Worm (Caenorhabditis elegans) whole organism, young adult: ENCODE results near the gene tpra-1.
A peak's percentile ranks its signal among the peaks of the same experiment; 100 is the strongest.

ENCODE experiments used
- B0035.1 ChIP-seq: sonication (generic microtip); optimal IDR thresholded peaks from 2 replicates; lab custom pipeline; 2016; ENCODE audit warnings: missing genetic modification characterization, mild to moderate bottlenecking, missing compliant biosample characterization, missing genotype, missing genetic modification reagents
- F23B12.7 ChIP-seq: sonication (generic microtip); optimal IDR thresholded peaks from 2 replicates; lab custom pipeline; 2017; ENCODE audit warnings: missing genetic modification characterization, mild to moderate bottlenecking, missing compliant biosample characterization, antibody characterized with exemption, moderate library complexity; ENCODE audit not compliant: insufficient read depth
- T07F8.4 ChIP-seq: sonication (generic microtip); optimal IDR thresholded peaks from 2 replicates; lab custom pipeline; 2016; ENCODE audit warnings: mild to moderate bottlenecking, missing genetic modification characterization, moderate library complexity, missing compliant biosample characterization
- ama-1 ChIP-seq, 3 experiments: fragments of 150-350 bp in 1 of 3; sonication (generic microtip) in 2 of 3; optimal IDR thresholded peaks; 2 replicates each; lab custom pipeline; 2014 to 2018; ENCODE audit warnings: missing biosample characterization in 2 of 3, missing genetic modification characterization in 2 of 3, missing genetic modification reagents in 2 of 3
- efl-1 ChIP-seq: fragments of 150-350 bp; optimal IDR thresholded peaks from 2 replicates; lab custom pipeline; 2014; ENCODE audit warnings: missing biosample characterization, missing genetic modification reagents, missing genetic modification characterization
- hmg-1.2 ChIP-seq: fragments of 200-800 bp; sonication (Bioruptor generic); IDR thresholded peaks from 2 replicates; pipeline ENCODE4 v1.3.6; 2022; ENCODE audit warnings: missing genetic modification reagents, missing genetic modification characterization, missing compliant biosample characterization
- nfya-1 ChIP-seq: sonication (generic microtip); optimal IDR thresholded peaks from 2 replicates; lab custom pipeline; 2017; ENCODE audit warnings: antibody characterized with exemption, missing compliant biosample characterization, missing genetic modification characterization, borderline replicate concordance; ENCODE audit not compliant: insufficient read depth
- nhr-179 ChIP-seq: sonication (generic microtip); optimal IDR thresholded peaks from 2 replicates; lab custom pipeline; 2016; ENCODE audit warnings: mild to moderate bottlenecking, missing genetic modification characterization, missing compliant biosample characterization
- sdz-38 ChIP-seq: sonication (generic microtip); optimal IDR thresholded peaks from 2 replicates; lab custom pipeline; 2016; ENCODE audit warnings: missing genotype, missing genetic modification characterization, missing compliant biosample characterization
- tbx-9 ChIP-seq: sonication (generic microtip); optimal IDR thresholded peaks from 2 replicates; lab custom pipeline; 2016; ENCODE audit warnings: borderline replicate concordance, missing genetic modification characterization, inconsistent platforms, missing compliant biosample characterization
- unc-130 ChIP-seq: sonication (generic microtip); optimal IDR thresholded peaks from 2 replicates; lab custom pipeline; 2016; ENCODE audit warnings: missing genetic modification reagents, missing genetic modification characterization, missing compliant biosample characterization
- unc-62 ChIP-seq: fragments of 150-350 bp; optimal IDR thresholded peaks from 2 replicates; lab custom pipeline; 2014; ENCODE audit warnings: missing biosample characterization, missing genetic modification reagents, missing genetic modification characterization
- xnd-1 ChIP-seq: sonication (generic microtip); optimal IDR thresholded peaks from 2 replicates; lab custom pipeline; 2016; ENCODE audit warnings: missing genotype, missing genetic modification reagents, missing genetic modification characterization, missing compliant biosample characterization
- zfh-2 ChIP-seq: fragments of 200-800 bp; sonication (Bioruptor generic); conservative IDR thresholded peaks from 2 replicates; pipeline ENCODE4 v1.3.6; 2022; ENCODE audit warnings: missing genetic modification reagents, missing genetic modification characterization, missing compliant biosample characterization

- TF ChIP-seq F23B12.7 (tag; lab: Kevin White, UChicago), result no peak
- no peak for TF ChIP-seq tbx-9 (tag; lab: Kevin White, UChicago)
- no peak for TF ChIP-seq efl-1 (GFP tag; lab: Kevin White, UChicago)
- no peak for TF ChIP-seq ama-1 (optimal IDR thresholded peaks at IDR 0.05; lab: Kevin White, UChicago)
- TF ChIP-seq ama-1 (GFP tag; optimal IDR thresholded peaks at IDR 0.05; lab: Kevin White, UChicago), result no peak
- no peak for TF ChIP-seq unc-130 (GFP tag; lab: Kevin White, UChicago)
- no peak for TF ChIP-seq nfya-1 (tag; lab: Kevin White, UChicago)
- TF ChIP-seq xnd-1, result no peak
- no peak for TF ChIP-seq sdz-38
- no peak for TF ChIP-seq B0035.1
- no peak for TF ChIP-seq unc-62 (GFP tag; lab: Kevin White, UChicago)
- TF ChIP-seq T07F8.4, result no peak
- peak; percentile 89 for TF ChIP-seq hmg-1.2
- TF ChIP-seq nhr-179 (tag; lab: Kevin White, UChicago), result no peak
- no peak for TF ChIP-seq zfh-2
These were observed 44.9 kb downstream of the tpra-1 start for ce11 chrIV:9001184-9001583.
